Worm (Caenorhabditis elegans) whole organism, midembryonic: Measurements from ENCODE around the gene dlhd-1.

Experiments
- T22C8.4 ChIP-seq: fragments of 200-800 bp; sonication (Bioruptor generic); IDR thresholded peaks from 2 replicates; pipeline ENCODE4 v1.3.6; 2022; ENCODE audit warnings: missing genetic modification characterization, missing compliant biosample characterization
- klf-2 ChIP-seq: fragments of 200-800 bp; sonication (Bioruptor generic); conservative IDR thresholded peaks from 2 replicates; pipeline ENCODE4 v1.3.6; 2022; ENCODE audit warnings: missing genetic modification reagents, missing genetic modification characterization, missing compliant biosample characterization
- med-1 ChIP-seq: sonication (generic microtip); optimal IDR thresholded peaks from 2 replicates; lab custom pipeline; 2017; ENCODE audit warnings: missing genetic modification characterization, mild to moderate bottlenecking, missing compliant biosample characterization, antibody characterized with exemption, missing genetic modification reagents; ENCODE audit not compliant: insufficient read depth
- tab-1 ChIP-seq: fragments of 200-800 bp; sonication (Bioruptor generic); IDR thresholded peaks from 2 replicates; pipeline ENCODE4 v1.3.6; 2022; ENCODE audit warnings: missing genetic modification characterization, missing compliant biosample characterization

DNA sequence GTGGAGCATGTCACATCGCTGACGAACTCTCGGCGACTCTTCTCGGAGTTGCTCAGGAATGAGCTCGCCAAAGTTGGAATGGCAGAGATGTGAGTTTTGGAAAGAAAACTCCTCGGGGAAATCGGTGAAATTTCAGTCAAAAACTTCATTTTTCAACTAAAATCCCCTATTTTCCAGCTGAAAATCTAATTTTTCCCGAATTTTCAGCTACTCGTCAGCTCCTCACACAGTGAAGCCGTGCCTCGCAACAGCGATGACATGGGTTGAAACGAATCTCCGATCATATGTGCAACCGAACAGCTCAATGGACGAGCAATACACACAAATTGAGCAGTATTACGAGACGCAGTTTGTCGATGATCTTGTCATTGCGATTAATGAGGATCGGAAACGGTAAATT lies 20.1 kb downstream of the dlhd-1 start:
- no peak for TF ChIP-seq T22C8.4 (GFP tag; lab: Robert Waterston, UW)
- no peak for TF ChIP-seq med-1 (GFP tag; lab: Kevin White, UChicago)
- no peak for TF ChIP-seq klf-2 (GFP tag; lab: Robert Waterston, UW)
- no peak for TF ChIP-seq tab-1
